Fruit fly (Drosophila melanogaster): Measurements from ENCODE around the gene TotC.

The TotC gene

dm6 chr3R:20833664-20834063 lies 39.1 kb upstream of the TotC start (continued):
- TF ChIP-seq sna (GFP tag; IDR thresholded peaks at IDR 0.05; ENCODE audit: partially characterized antibody) (no peak), CG16779 (GFP tag; IDR thresholded peaks at IDR 0.05) (no peak), CG3281 (GFP tag; optimal IDR thresholded peaks at IDR 0.05) (no peak), tx (GFP tag; optimal IDR thresholded peaks at IDR 0.05) (peak; percentile 40), pnt (GFP tag; optimal IDR thresholded peaks at IDR 0.05) (no peak), CG11456 (GFP tag; IDR thresholded peaks at IDR 0.05) (no peak), jigr1 (GFP tag; IDR thresholded peaks at IDR 0.05) (no peak), oc (tag; optimal IDR thresholded peaks at IDR 0.05) (no peak), NC2α (GFP tag; optimal IDR thresholded peaks at IDR 0.05) (no peak), CG4424 (GFP tag; optimal IDR thresholded peaks at IDR 0.05) (no peak), bsh (GFP tag; optimal IDR thresholded peaks at IDR 0.05) (peak in 1 of 2 experiments; percentile 55), BtbVII (GFP tag; optimal IDR thresholded peaks at IDR 0.05) (no peak), HLH3B (GFP tag; IDR thresholded peaks at IDR 0.05) (no peak), prd (optimal IDR thresholded peaks at IDR 0.05) (no peak), prd (GFP tag; IDR thresholded peaks at IDR 0.05) (0 out of 3 replicates have a peak, but pooled peaks have one; percentile 23), crc (GFP tag; optimal IDR thresholded peaks at IDR 0.05) (no peak), CG13287 (GFP tag; IDR thresholded peaks at IDR 0.05; ENCODE audit: partially characterized antibody) (no peak), Elba2 (GFP tag; optimal IDR thresholded peaks at IDR 0.05) (no peak), repo (GFP tag; optimal IDR thresholded peaks at IDR 0.05) (no peak), cwo (GFP tag; optimal IDR thresholded peaks at IDR 0.05) (no peak), fd102C (GFP tag; optimal IDR thresholded peaks at IDR 0.05) (no peak), croc (GFP tag; conservative IDR thresholded peaks at IDR 0.05) (no peak; the same call in 2 of the 3 replicates), ssp (GFP tag; IDR thresholded peaks at IDR 0.05) (no peak), CG7839 (tag; optimal IDR thresholded peaks at IDR 0.05) (peak; percentile 39), tap (tag; optimal IDR thresholded peaks at IDR 0.05) (no peak), CkIIα-i1 (GFP tag; IDR thresholded peaks at IDR 0.05) (no peak), CG12155 (GFP tag; optimal IDR thresholded peaks at IDR 0.05) (no peak), wor (GFP tag; IDR thresholded peaks at IDR 0.05) (no peak), Gug (GFP tag; IDR thresholded peaks at IDR 0.05) (no peak), tup (GFP tag; optimal IDR thresholded peaks at IDR 0.05) (no peak), gro (GFP tag; optimal IDR thresholded peaks at IDR 0.05) (no peak), CG10654 (GFP tag; optimal IDR thresholded peaks at IDR 0.05) (no peak), sens (GFP tag) (peak; percentile 80), CG31441 (GFP tag; IDR thresholded peaks at IDR 0.05) (no peak; the same call in 1 of the 2 replicates), CG10462 (GFP tag; optimal IDR thresholded peaks at IDR 0.05) (no peak), CG12104 (GFP tag; optimal IDR thresholded peaks at IDR 0.05) (no peak), CG31388 (GFP tag; optimal IDR thresholded peaks at IDR 0.05) (no peak), kni (GFP tag; optimal IDR thresholded peaks at IDR 0.05) (no peak), CG9797 (GFP tag; optimal IDR thresholded peaks at IDR 0.05) (no peak), CG13624 (GFP tag; optimal IDR thresholded peaks at IDR 0.05) (no peak), CG11723 (GFP tag; optimal IDR thresholded peaks at IDR 0.05) (no peak), CG4282 (GFP tag; optimal IDR thresholded peaks at IDR 0.05) (no peak), CG34376 (GFP tag; optimal IDR thresholded peaks at IDR 0.05) (no peak), CG6791 (GFP tag; IDR thresholded peaks at IDR 0.05; ENCODE audit: partially characterized antibody) (no peak), her (GFP tag; optimal IDR thresholded peaks at IDR 0.05) (no peak), CG17912 (GFP tag; optimal IDR thresholded peaks at IDR 0.05) (no peak), CG12769 (tag; optimal IDR thresholded peaks at IDR 0.05) (no peak), CG15601 (tag; optimal IDR thresholded peaks at IDR 0.05) (no peak), CG2202 (tag; optimal IDR thresholded peaks at IDR 0.05) (no peak), wdn (GFP tag; IDR thresholded peaks at IDR 0.05) (no peak), CG10147 (GFP tag; optimal IDR thresholded peaks at IDR 0.05) (no peak), pan (optimal IDR thresholded peaks at IDR 0.05) (no peak), pan (GFP tag; optimal IDR thresholded peaks at IDR 0.05 in 1 of 2, IDR thresholded peaks at IDR 0.05 in 1 of 2) (peak in 1 of 2 experiments; percentile 25)

All from whole organism, embryonic.